Fruit fly (Drosophila melanogaster): Measurements from ENCODE around the gene Mcm10.

The Mcm10 gene

DNA sequence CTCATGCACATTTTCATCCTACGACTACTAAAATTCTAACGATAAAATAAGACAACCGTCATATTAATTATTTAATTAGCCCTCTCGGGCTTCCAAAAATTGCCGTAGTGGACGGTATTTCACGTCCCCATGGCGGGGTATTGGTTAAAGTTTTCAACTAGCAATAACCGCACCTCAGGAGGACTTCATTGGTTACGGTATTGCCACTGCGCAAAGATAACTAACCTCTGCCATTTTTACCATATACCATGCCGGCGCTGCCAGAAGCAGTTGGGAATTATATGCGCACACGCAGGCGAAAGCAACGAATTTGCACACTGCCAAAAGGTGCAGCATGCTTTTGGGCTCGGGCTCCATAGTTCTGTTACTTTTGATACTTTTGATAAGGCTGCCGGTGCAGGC, 35.2 kb downstream of the Mcm10 start (continued):
- no peak for TF ChIP-seq corto (GFP tag; optimal IDR thresholded peaks at IDR 0.05)
- no peak for TF ChIP-seq CG31224 (GFP tag; IDR thresholded peaks at IDR 0.05)
- no peak for TF ChIP-seq CG8359 (GFP tag; optimal IDR thresholded peaks at IDR 0.05; ENCODE audit: borderline replicate concordance)
- TF ChIP-seq H2.0 (GFP tag; IDR thresholded peaks at IDR 0.05): no peak
- TF ChIP-seq PHDP (tag; optimal IDR thresholded peaks at IDR 0.05): no peak
- no peak for TF ChIP-seq abd-A (tag; optimal IDR thresholded peaks at IDR 0.05)
- TF ChIP-seq esg (GFP tag; conservative IDR thresholded peaks at IDR 0.05): no peak
- TF ChIP-seq Vsx1 (GFP tag; optimal IDR thresholded peaks at IDR 0.05): no peak
- TF ChIP-seq CG9609 (GFP tag; optimal IDR thresholded peaks at IDR 0.05): no peak
- peak; percentile 45 for TF ChIP-seq CG8290 (GFP tag; optimal IDR thresholded peaks at IDR 0.05)
- peak in 1 of 2 experiments; percentile 79 for TF ChIP-seq CG8290 (tag; optimal IDR thresholded peaks at IDR 0.05)
- TF ChIP-seq Max (GFP tag; optimal IDR thresholded peaks at IDR 0.05): no peak
- TF ChIP-seq lola (GFP tag; optimal IDR thresholded peaks at IDR 0.05): peak in 1 of 3 experiments; percentile 3
- TF ChIP-seq lilli (GFP tag; optimal IDR thresholded peaks at IDR 0.05): peak; percentile 81
- TF ChIP-seq stwl (tag; optimal IDR thresholded peaks at IDR 0.05): no peak
- no peak for TF ChIP-seq crp (GFP tag; optimal IDR thresholded peaks at IDR 0.05)
- TF ChIP-seq CG12155 (GFP tag; optimal IDR thresholded peaks at IDR 0.05): peak; percentile 32
- TF ChIP-seq Taf1 (GFP tag; IDR thresholded peaks at IDR 0.05): no peak; the same call in 1 of the 2 replicates
- TF ChIP-seq CG9817 (tag; optimal IDR thresholded peaks at IDR 0.05): peak; percentile 8
- TF ChIP-seq CG7928 (GFP tag; optimal IDR thresholded peaks at IDR 0.05): no peak
- no peak for TF ChIP-seq grau (tag; optimal IDR thresholded peaks at IDR 0.05)
- TF ChIP-seq Lhr (GFP tag; optimal IDR thresholded peaks at IDR 0.05): no peak
- TF ChIP-seq CG31365 (tag; optimal IDR thresholded peaks at IDR 0.05): no peak
- TF ChIP-seq H15 (GFP tag; IDR thresholded peaks at IDR 0.05): 0 out of 3 replicates have a peak, but pooled peaks have one; percentile 37
- no peak for TF ChIP-seq dati (GFP tag; IDR thresholded peaks at IDR 0.05)
- TF ChIP-seq caup (GFP tag; optimal IDR thresholded peaks at IDR 0.05; ENCODE audit: severe bottlenecking): peak; percentile 44
- no peak for TF ChIP-seq phol (tag; optimal IDR thresholded peaks at IDR 0.05)
- peak; percentile 42; the same call in 1 of the 2 replicates for TF ChIP-seq Rfx (GFP tag; IDR thresholded peaks at IDR 0.05)
- TF ChIP-seq vvl (GFP tag; IDR thresholded peaks at IDR 0.05): peak; percentile 51; the same call in 1 of the 2 replicates
- no peak for TF ChIP-seq Six4 (GFP tag; optimal IDR thresholded peaks at IDR 0.05)
- peak; percentile 31 for TF ChIP-seq CG16863 (GFP tag; optimal IDR thresholded peaks at IDR 0.05)
- TF ChIP-seq CG8765 (GFP tag; IDR thresholded peaks at IDR 0.05): peak; percentile 41; the same call in 1 of the 2 replicates
- no peak for TF ChIP-seq cato (GFP tag; optimal IDR thresholded peaks at IDR 0.05; ENCODE audit: borderline replicate concordance)

DNA sequence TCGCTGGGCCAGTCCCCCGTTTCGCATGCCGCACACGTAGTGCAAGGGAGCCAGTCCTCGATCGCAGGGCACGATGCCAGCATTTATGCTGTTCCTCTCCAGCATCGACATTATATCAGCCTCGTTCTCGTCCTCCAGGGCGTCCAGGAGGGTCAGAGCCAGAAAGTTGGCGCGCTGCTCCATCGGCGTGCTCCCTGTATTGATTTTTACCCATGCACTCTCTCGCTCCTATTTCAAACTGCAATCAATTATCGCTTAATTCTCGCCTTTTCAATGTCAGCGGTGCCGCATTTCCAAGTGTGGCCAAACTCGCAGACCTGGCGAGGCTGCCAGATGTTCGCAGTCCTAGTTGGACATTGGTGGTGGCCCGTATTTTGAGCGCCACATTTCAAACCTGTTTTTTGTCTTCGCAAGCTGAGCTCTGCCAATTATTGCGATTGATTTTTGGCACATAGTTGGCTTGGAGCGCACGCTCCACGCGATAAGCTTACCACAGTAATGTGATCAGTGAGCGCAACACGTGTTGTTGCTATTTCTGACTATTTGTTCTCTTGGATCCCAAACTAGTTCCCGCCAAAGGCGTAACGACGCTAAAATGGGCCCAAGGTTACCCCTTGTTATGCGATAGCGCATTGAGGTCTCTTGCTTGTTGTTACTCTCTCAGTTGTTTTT, 38.6 kb downstream of the Mcm10 start, which contains the start of gene CG8679:
CG8679 (minus strand) TSS at position 305 of the 672 bp plus-strand sequence.
- TF ChIP-seq Atf-2 (GFP tag; optimal IDR thresholded peaks at IDR 0.05) (no peak), Bteb2 (GFP tag; optimal IDR thresholded peaks at IDR 0.05) (no peak), PHDP (tag; optimal IDR thresholded peaks at IDR 0.05) (no peak), sisA (GFP tag; IDR thresholded peaks at IDR 0.05) (no peak), CG33213 (GFP tag; optimal IDR thresholded peaks at IDR 0.05) (no peak), oc (tag; optimal IDR thresholded peaks at IDR 0.05) (no peak), org-1 (GFP tag; optimal IDR thresholded peaks at IDR 0.05) (peak; percentile 40), pzg (GFP tag; optimal IDR thresholded peaks at IDR 0.05) (peak; percentile 90), h (optimal IDR thresholded peaks at IDR 0.05) (no peak), CG12155 (GFP tag; optimal IDR thresholded peaks at IDR 0.05) (peak; percentile 4), Ets65A (GFP tag) (peak; percentile 74), CG3838 (GFP tag; optimal IDR thresholded peaks at IDR 0.05) (no peak), CG7271 (tag; optimal IDR thresholded peaks at IDR 0.05) (no peak), bowl (GFP tag; IDR thresholded peaks at IDR 0.05) (no peak), pnt (GFP tag; optimal IDR thresholded peaks at IDR 0.05) (no peak), Scr (GFP tag; IDR thresholded peaks at IDR 0.05; ENCODE audit: partially characterized antibody) (peak; percentile 46), nerfin-1 (tag; optimal IDR thresholded peaks at IDR 0.05) (no peak), wek (GFP tag; optimal IDR thresholded peaks at IDR 0.05) (no peak), CG6854 (GFP tag; optimal IDR thresholded peaks at IDR 0.05) (no peak), CG42726 (GFP tag; IDR thresholded peaks at IDR 0.05; ENCODE audit: partially characterized antibody) (no peak), CG8765 (GFP tag; IDR thresholded peaks at IDR 0.05) (no peak)
